Worm (Caenorhabditis elegans) whole organism, L3 larva: Measurements from ENCODE around the gene K02C4.2.

Source experiments
- R02D3.7 ChIP-seq: fragments of 150-350 bp; optimal IDR thresholded peaks from 2 replicates; lab custom pipeline; 2014; ENCODE audit warnings: missing biosample characterization, missing genetic modification characterization
- ZK546.5 ChIP-seq: sonication (generic microtip); optimal IDR thresholded peaks from 2 replicates; lab custom pipeline; 2017; ENCODE audit warnings: missing biosample characterization, missing genetic modification characterization
- aly-2 ChIP-seq: fragments of 150-350 bp; optimal IDR thresholded peaks from 2 replicates; lab custom pipeline; 2014; ENCODE audit warnings: missing biosample characterization, missing genetic modification characterization
- ama-1 ChIP-seq: fragments of 150-350 bp; optimal IDR thresholded peaks from 2 replicates; lab custom pipeline; 2018
- ceh-28 ChIP-seq: fragments of 150-350 bp; optimal IDR thresholded peaks from 2 replicates; lab custom pipeline; 2014; ENCODE audit warnings: missing biosample characterization, missing genetic modification reagents, missing genetic modification characterization
- ceh-82 ChIP-seq: fragments of 150-350 bp; optimal IDR thresholded peaks from 2 replicates; lab custom pipeline; 2014; ENCODE audit warnings: missing biosample characterization, missing genetic modification characterization
- ceh-9 ChIP-seq: sonication (generic microtip); optimal IDR thresholded peaks from 2 replicates; lab custom pipeline; 2018; ENCODE audit warnings: missing biosample characterization, missing genetic modification characterization
- daf-12 ChIP-seq: fragments of 150-350 bp; optimal IDR thresholded peaks from 2 replicates; lab custom pipeline; 2014; ENCODE audit warnings: missing biosample characterization, missing genetic modification reagents, missing genetic modification characterization
- egl-27 ChIP-seq: sonication (generic microtip); optimal IDR thresholded peaks from 4 replicates; lab custom pipeline; 2017; ENCODE audit warnings: missing biosample characterization, missing genetic modification reagents, missing genetic modification characterization
- egl-5 ChIP-seq: fragments of 150-350 bp; optimal IDR thresholded peaks from 2 replicates; lab custom pipeline; 2017; ENCODE audit warnings: missing biosample characterization, missing genetic modification reagents, missing genetic modification characterization, inconsistent platforms
- elt-1 ChIP-seq: fragments of 150-350 bp; optimal IDR thresholded peaks from 2 replicates; lab custom pipeline; 2014; ENCODE audit warnings: missing biosample characterization, missing genetic modification characterization
- elt-2 ChIP-seq: sonication (generic microtip); optimal IDR thresholded peaks from 2 replicates; lab custom pipeline; 2016; ENCODE audit warnings: missing genetic modification reagents, mild to moderate bottlenecking, missing genetic modification characterization, missing compliant biosample characterization
- elt-3 ChIP-seq, 3 experiments: fragments of 150-350 bp in 1 of 3; sonication (generic microtip) in 2 of 3; optimal IDR thresholded peaks; 2 replicates in 2 of 3; 4 replicates in 1 of 3; lab custom pipeline; 2014 to 2017; ENCODE audit warnings: missing biosample characterization in 3 of 3, missing genetic modification characterization in 3 of 3
- eor-1 ChIP-seq, 2 experiments: fragments of 150-350 bp; optimal IDR thresholded peaks; 2 replicates each; lab custom pipeline; 2014 to 2018; ENCODE audit warnings: missing biosample characterization in 2 of 2, missing genetic modification characterization in 2 of 2
- fkh-10 ChIP-seq: sonication (generic microtip); optimal IDR thresholded peaks from 2 replicates; lab custom pipeline; 2017; ENCODE audit warnings: missing biosample characterization, missing genetic modification reagents, missing genetic modification characterization
- jun-1 ChIP-seq: fragments of 150-350 bp; optimal IDR thresholded peaks from 2 replicates; lab custom pipeline; 2014; ENCODE audit warnings: missing biosample characterization, missing genetic modification reagents, missing genetic modification characterization
- lin-15B ChIP-seq: fragments of 150-350 bp; optimal IDR thresholded peaks from 2 replicates; lab custom pipeline; 2014; ENCODE audit warnings: missing biosample characterization, missing genetic modification characterization
- lin-39 ChIP-seq: fragments of 150-350 bp; optimal IDR thresholded peaks from 2 replicates; lab custom pipeline; 2018; ENCODE audit warnings: missing biosample characterization, missing genetic modification reagents, missing genetic modification characterization
- mdl-1 ChIP-seq: fragments of 150-350 bp; optimal IDR thresholded peaks from 2 replicates; lab custom pipeline; 2014; ENCODE audit warnings: missing biosample characterization, missing genetic modification characterization
- nhr-11 ChIP-seq: fragments of 150-350 bp; optimal IDR thresholded peaks from 2 replicates; lab custom pipeline; 2014; ENCODE audit warnings: missing biosample characterization, missing genetic modification characterization
- nhr-12 ChIP-seq: fragments of 150-350 bp; optimal IDR thresholded peaks from 2 replicates; lab custom pipeline; 2014; ENCODE audit warnings: missing biosample characterization, missing genetic modification characterization
- nhr-23 ChIP-seq: fragments of 150-350 bp; optimal IDR thresholded peaks from 2 replicates; lab custom pipeline; 2014; ENCODE audit warnings: missing biosample characterization, missing genetic modification reagents, missing genetic modification characterization
- nhr-25 ChIP-seq: sonication (generic microtip); optimal IDR thresholded peaks from 2 replicates; lab custom pipeline; 2017; ENCODE audit warnings: missing biosample characterization, missing genetic modification characterization
- nhr-28 ChIP-seq: fragments of 150-350 bp; optimal IDR thresholded peaks from 2 replicates; lab custom pipeline; 2014; ENCODE audit warnings: missing biosample characterization, missing genetic modification characterization
- nhr-77 ChIP-seq: fragments of 150-350 bp; optimal IDR thresholded peaks from 2 replicates; lab custom pipeline; 2014; ENCODE audit warnings: missing biosample characterization, missing genetic modification characterization
- pha-4 ChIP-seq: fragments of 150-350 bp; optimal IDR thresholded peaks from 2 replicates; lab custom pipeline; 2014; ENCODE audit warnings: missing biosample characterization, missing genetic modification reagents, missing genetic modification characterization
- pqm-1 ChIP-seq: fragments of 150-350 bp; optimal IDR thresholded peaks from 2 replicates; lab custom pipeline; 2017; ENCODE audit warnings: missing biosample characterization, missing genetic modification characterization, inconsistent platforms
- sea-2 ChIP-seq: fragments of 150-350 bp; sonication (generic microtip); optimal IDR thresholded peaks from 4 replicates; lab custom pipeline; 2014; ENCODE audit warnings: missing biosample characterization, missing genetic modification reagents, missing genetic modification characterization
- skn-1 ChIP-seq: fragments of 150-350 bp; optimal IDR thresholded peaks from 2 replicates; lab custom pipeline; 2014; ENCODE audit warnings: missing biosample characterization, missing genetic modification characterization
- snpc-4 ChIP-seq: fragments of 150-350 bp; optimal IDR thresholded peaks from 2 replicates; lab custom pipeline; 2014; ENCODE audit warnings: missing biosample characterization, missing genetic modification characterization
- unc-39 ChIP-seq: sonication (generic microtip); optimal IDR thresholded peaks from 4 replicates; lab custom pipeline; 2017; ENCODE audit warnings: missing biosample characterization, missing genetic modification characterization
- unc-62 ChIP-seq: fragments of 150-350 bp; sonication (generic microtip); optimal IDR thresholded peaks from 4 replicates; lab custom pipeline; 2014; ENCODE audit warnings: missing biosample characterization, missing genetic modification reagents, missing genetic modification characterization
- zag-1 ChIP-seq: fragments of 150-350 bp; optimal IDR thresholded peaks from 2 replicates; lab custom pipeline; 2014; ENCODE audit warnings: missing biosample characterization, missing genetic modification characterization
- ztf-4 ChIP-seq: fragments of 150-350 bp; optimal IDR thresholded peaks from 2 replicates; lab custom pipeline; 2014; ENCODE audit warnings: missing biosample characterization, missing genetic modification characterization

K02C4.2 gene

DNA sequence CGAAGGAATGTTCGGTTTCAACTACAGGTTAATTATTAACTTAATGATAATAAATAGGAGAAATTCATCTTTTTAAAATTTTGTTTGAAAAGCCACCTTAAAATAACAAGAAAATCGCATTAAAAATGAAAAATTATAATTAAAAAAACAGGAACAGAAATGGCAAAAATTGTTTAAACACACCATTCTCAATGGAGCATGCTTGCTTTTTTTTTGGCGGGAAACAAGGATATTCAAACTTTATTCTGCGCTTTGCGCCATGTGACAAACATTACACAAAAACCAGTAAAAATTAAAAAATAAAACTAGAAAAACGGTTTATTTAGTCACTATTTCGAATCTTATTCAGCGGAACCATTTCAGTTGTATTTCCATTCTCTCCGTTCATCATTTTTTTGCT is 46.8 kb upstream of the K02C4.2 start:
- TF ChIP-seq pha-4 (tag; lab: Kevin White, UChicago): no peak
- TF ChIP-seq eor-1 (tag; optimal IDR thresholded peaks at IDR 0.05; lab: Kevin White, UChicago): no peak
- TF ChIP-seq nhr-77: no peak
- no peak for TF ChIP-seq ZK546.5 (tag; lab: Kevin White, UChicago)
- no peak for TF ChIP-seq aly-2
- TF ChIP-seq fkh-10 (GFP tag; lab: Kevin White, UChicago): no peak
- TF ChIP-seq ztf-4: no peak
- no peak for TF ChIP-seq sea-2 (GFP tag; lab: Kevin White, UChicago)
- TF ChIP-seq R02D3.7 (tag; lab: Kevin White, UChicago): no peak
- no peak for TF ChIP-seq ceh-82 (tag; lab: Kevin White, UChicago)
- TF ChIP-seq nhr-25 (tag; lab: Kevin White, UChicago): no peak
- no peak for TF ChIP-seq egl-5
- TF ChIP-seq unc-39 (tag; lab: Kevin White, UChicago): no peak
- TF ChIP-seq daf-12 (tag; lab: Kevin White, UChicago): no peak
- no peak for TF ChIP-seq nhr-28 (tag; lab: Kevin White, UChicago)
- TF ChIP-seq nhr-12 (tag; lab: Kevin White, UChicago): no peak
- TF ChIP-seq egl-27 (tag; lab: Kevin White, UChicago): no peak
- no peak for TF ChIP-seq snpc-4 (tag; lab: Kevin White, UChicago)
- no peak for TF ChIP-seq elt-1 (tag; lab: Kevin White, UChicago)
- TF ChIP-seq, all 47 proteins: peak for 0

- peak; percentile 87 for TF ChIP-seq elt-2
- TF ChIP-seq pha-4 (tag; lab: Kevin White, UChicago): no peak
- TF ChIP-seq nhr-28 (tag; lab: Kevin White, UChicago): no peak
- TF ChIP-seq pqm-1 (tag; lab: Kevin White, UChicago): peak; percentile 62
These were observed 42.9 kb upstream of the K02C4.2 start, which contains the start of gene nrf-6 for ce11 chrII:8032657-8033056. Gene nrf-6, minus strand, starts transcription at chrII:8032708.

ce11 chrII:8034008-8034407 is 41.6 kb upstream of the K02C4.2 start:
- TF ChIP-seq nhr-11 (tag; lab: Kevin White, UChicago) (no peak), elt-3 (tag; optimal IDR thresholded peaks at IDR 0.05; lab: Kevin White, UChicago) (no peak), ZK546.5 (tag; lab: Kevin White, UChicago) (no peak), elt-2 (peak; percentile 52), egl-5 (no peak), nhr-28 (tag; lab: Kevin White, UChicago) (no peak)

ce11 chrII:8034617-8035016 is 40.9 kb upstream of the K02C4.2 start:
- no peak for TF ChIP-seq unc-39 (tag; lab: Kevin White, UChicago)
- no peak for TF ChIP-seq ceh-9 (tag; lab: Kevin White, UChicago)
- TF ChIP-seq jun-1 (tag; lab: Kevin White, UChicago): no peak
- TF ChIP-seq zag-1 (tag; lab: Kevin White, UChicago): no peak
- TF ChIP-seq ceh-28 (tag; lab: Kevin White, UChicago): no peak
- no peak for TF ChIP-seq daf-12 (tag; lab: Kevin White, UChicago)
- TF ChIP-seq snpc-4 (tag; lab: Kevin White, UChicago): no peak
- no peak for TF ChIP-seq skn-1 (tag; lab: Kevin White, UChicago)
- TF ChIP-seq unc-62: no peak
- TF ChIP-seq egl-5: no peak
- TF ChIP-seq ama-1 (lab: Kevin White, UChicago): no peak
- no peak for TF ChIP-seq lin-15B (tag; lab: Kevin White, UChicago)

ce11 chrII:8035667-8036066 is 39.9 kb upstream of the K02C4.2 start, which contains the start of gene sap-49:
Gene sap-49, minus strand, starts transcription at chrII:8035767.
- no peak for TF ChIP-seq lin-15B (tag; lab: Kevin White, UChicago)
- TF ChIP-seq lin-39: no peak
- TF ChIP-seq mdl-1 (tag; lab: Kevin White, UChicago): no peak
- no peak for TF ChIP-seq nhr-23 (tag; lab: Kevin White, UChicago)

- TF ChIP-seq ztf-4 (no peak), nhr-23 (tag; lab: Kevin White, UChicago) (no peak), R02D3.7 (tag; lab: Kevin White, UChicago) (no peak), ceh-28 (tag; lab: Kevin White, UChicago) (no peak)
These were observed 38.3 kb upstream of the K02C4.2 start, which contains the start of gene arp-6 for ce11 chrII:8037246-8037645. Gene arp-6, minus strand, starts transcription at chrII:8037346.
